Worm (Caenorhabditis elegans): ENCODE data around the gene T20G5.8.
A peak's percentile ranks its signal among the peaks of the same experiment; 100 is the strongest.

- TF ChIP-seq unc-39 (tag; optimal IDR thresholded peaks at IDR 0.05), result no peak
- TF ChIP-seq flh-1 (GFP tag; optimal IDR thresholded peaks at IDR 0.05), result no peak
- TF ChIP-seq ces-1 (GFP tag; optimal IDR thresholded peaks at IDR 0.05), result peak; percentile 9
- no peak for TF ChIP-seq nhr-12 (tag; optimal IDR thresholded peaks at IDR 0.05)
- TF ChIP-seq nhr-76 (tag; optimal IDR thresholded peaks at IDR 0.05), result no peak
- peak; percentile 2 for TF ChIP-seq lsy-2 (tag; optimal IDR thresholded peaks at IDR 0.05)
Observed at ce11 chrIII:10211889-10212494, 12.8 kb downstream of the T20G5.8 start, which contains the start of the genes blos-1 and best-18.

Measured in whole organism, mixed stage, embryonic.